Worm (Caenorhabditis elegans) whole organism, dauer: ENCODE data around the gene cash-1.
"Not testable (repeated sequence)": the region's sequence is repeated elsewhere in the genome, so short reads cannot be mapped to it uniquely, and the experiment has no call there.

Experiments used
- unc-62 ChIP-seq: sonication (generic microtip); optimal IDR thresholded peaks from 2 replicates; lab custom pipeline; 2017; ENCODE audit warnings: missing biosample characterization, missing genetic modification reagents, missing genetic modification characterization

cash-1 gene

ce11 chrV:10361830-10362397, at the start of gene cash-1:
Gene cash-1 (plus strand): TSS chrV:10362261.
- no peak for TF ChIP-seq unc-62 (GFP tag; lab: Kevin White, UChicago)

- TF ChIP-seq unc-62 (GFP tag; lab: Kevin White, UChicago), result no peak
Measured at ce11 chrV:10313953-10314352, 48.1 kb upstream of the cash-1 start, which contains the start of gene gcy-6. Gene gcy-6 (minus strand): TSS chrV:10314053.

DNA sequence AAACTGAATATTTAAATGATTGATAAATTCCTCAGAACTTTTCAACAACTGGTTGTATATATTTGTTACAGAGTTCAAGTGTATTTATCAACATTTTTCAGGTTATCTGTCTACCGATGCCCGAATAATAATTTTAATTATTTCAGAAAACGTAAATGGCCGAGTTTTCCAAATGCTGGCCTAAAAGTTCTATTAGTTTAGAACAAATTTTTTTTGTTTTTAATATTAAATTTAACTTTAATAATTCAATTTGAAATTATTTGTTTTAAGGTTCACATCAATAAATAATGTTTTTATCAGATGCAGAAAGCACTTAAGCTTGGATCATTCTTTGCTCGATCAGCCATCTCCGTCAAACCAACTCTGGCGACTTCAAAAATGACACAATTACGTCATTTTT, 47.7 kb upstream of the cash-1 start, which contains the start of gene trx-2:
TSS of gene trx-2 (plus strand) at position 301 of the 400 bp plus-strand sequence.
- TF ChIP-seq unc-62 (GFP tag; lab: Kevin White, UChicago), result no peak

- no peak for TF ChIP-seq unc-62 (GFP tag; lab: Kevin White, UChicago)
Measured at ce11 chrV:10317294-10317693, 44.8 kb upstream of the cash-1 start, which contains the start of gene asps-1. Gene asps-1 (minus strand): TSS chrV:10317394.

ce11 chrV:10319434-10319833, 42.6 kb upstream of the cash-1 start, which contains the start of gene B0024.11:
Gene B0024.11 (minus strand): TSS chrV:10319534.
- TF ChIP-seq unc-62 (GFP tag; lab: Kevin White, UChicago), result no peak

- TF ChIP-seq unc-62 (GFP tag; lab: Kevin White, UChicago), result no peak
Measured at ce11 chrV:10320101-10320761, 41.8 kb upstream of the cash-1 start, which contains the start of the genes gna-1 and B0024.13. Gene gna-1 (minus strand): TSS chrV:10320151. Gene B0024.13 (plus strand): TSS chrV:10320711.

DNA sequence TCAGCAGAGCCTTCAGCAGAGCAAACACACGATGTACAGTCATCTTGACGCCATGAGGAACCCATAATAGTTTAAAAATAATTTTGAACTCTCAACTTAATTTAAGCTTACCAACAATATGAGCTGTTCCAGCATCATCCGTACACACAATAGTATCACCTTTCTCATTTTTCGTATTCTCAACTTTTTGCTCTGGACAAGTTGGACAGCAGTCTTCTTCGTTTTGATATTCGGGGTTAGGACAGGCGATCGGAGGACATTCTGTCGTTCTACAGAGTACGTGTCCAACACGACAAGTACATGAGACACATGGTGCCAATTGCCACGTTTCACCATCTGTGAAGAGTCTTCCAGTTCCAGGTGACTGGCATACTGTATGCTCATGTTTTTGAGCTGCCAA, 38.5 kb upstream of the cash-1 start:
- no peak for TF ChIP-seq unc-62 (GFP tag; lab: Kevin White, UChicago)

ce11 chrV:10328080-10328479, 34.0 kb upstream of the cash-1 start:
- TF ChIP-seq unc-62 (GFP tag; lab: Kevin White, UChicago), result no peak

- TF ChIP-seq unc-62 (GFP tag; lab: Kevin White, UChicago), result no peak
Measured at ce11 chrV:10332012-10332411, 30.0 kb upstream of the cash-1 start, which contains the start of gene crm-1. Gene crm-1 (minus strand): TSS chrV:10332112.

- TF ChIP-seq unc-62 (GFP tag; lab: Kevin White, UChicago), result no peak
Measured at ce11 chrV:10333843-10334242, 28.2 kb upstream of the cash-1 start.

DNA sequence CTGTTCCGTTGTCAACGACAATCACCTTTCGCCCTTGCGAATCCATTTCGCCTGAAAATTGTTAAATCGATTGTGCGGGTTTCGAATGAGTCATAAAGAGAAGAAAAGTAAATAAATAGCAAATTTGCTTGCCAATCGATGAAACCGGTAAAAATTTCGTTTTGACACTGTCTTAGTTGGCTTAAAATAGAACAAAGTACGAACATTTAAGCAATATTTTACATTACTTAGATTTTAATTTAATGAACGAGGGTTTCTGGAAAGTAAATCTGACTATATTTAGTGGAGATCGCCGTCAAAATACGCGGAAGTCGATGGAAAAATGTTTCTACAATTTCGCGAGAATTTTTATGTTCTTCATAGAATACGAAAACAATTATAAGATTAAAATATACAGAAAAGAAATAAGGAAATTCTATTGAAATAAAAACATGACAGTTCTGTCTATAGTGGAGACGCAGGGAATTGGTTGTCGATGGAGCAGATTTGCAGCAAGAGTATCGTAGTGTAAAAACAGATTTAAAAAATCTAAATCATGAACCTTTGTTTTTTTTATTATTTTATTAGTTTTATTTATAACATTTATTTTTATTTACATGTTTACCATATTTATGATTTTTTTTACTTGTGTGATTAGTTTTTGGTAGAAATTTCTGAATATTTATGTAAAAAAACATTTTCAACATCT, 23.6 kb upstream of the cash-1 start, which contains the start of gene arx-2:
TSS of gene arx-2 (minus strand) at position 51 of the 688 bp plus-strand sequence.
- no peak for TF ChIP-seq unc-62 (GFP tag; lab: Kevin White, UChicago)

- TF ChIP-seq unc-62 (GFP tag; lab: Kevin White, UChicago), result no peak
Measured at ce11 chrV:10339200-10339599, 22.9 kb upstream of the cash-1 start, which contains the start of gene K07C5.2. Gene K07C5.2 (plus strand): TSS chrV:10339500.

ce11 chrV:10341905-10342328, 20.1 kb upstream of the cash-1 start, which contains the start of gene K07C5.13:
Gene K07C5.13 (plus strand): TSS chrV:10342055.
- TF ChIP-seq unc-62 (GFP tag; lab: Kevin White, UChicago), result not testable (repeated sequence)

- TF ChIP-seq unc-62 (GFP tag; lab: Kevin White, UChicago), result no peak
Measured at ce11 chrV:10342904-10343303, 19.2 kb upstream of the cash-1 start, which contains the start of gene K07C5.3. Gene K07C5.3 (plus strand): TSS chrV:10343032.

DNA sequence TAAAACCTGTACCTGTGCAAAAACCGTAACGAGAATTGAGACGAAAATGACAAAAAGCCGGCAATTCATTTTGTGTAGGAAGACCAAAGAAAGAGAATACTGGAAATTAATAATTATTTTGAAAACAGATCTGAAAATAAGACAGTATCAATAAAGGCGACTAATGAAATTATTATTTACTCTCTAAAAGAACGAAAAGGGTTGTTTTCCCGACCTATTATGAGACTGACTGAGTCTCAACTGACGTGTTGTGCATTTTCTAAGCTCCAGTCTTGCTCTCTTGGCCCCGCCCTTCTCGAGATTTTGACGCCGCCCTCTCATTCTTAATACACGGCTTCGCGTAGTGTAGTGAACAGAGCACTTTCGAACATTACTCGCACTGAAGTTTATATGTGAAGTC, 12.0 kb upstream of the cash-1 start, which contains the start of gene K07C5.9:
TSS of gene K07C5.9 (minus strand) at position 101 of the 400 bp plus-strand sequence.
- TF ChIP-seq unc-62 (GFP tag; lab: Kevin White, UChicago), result no peak
